Fruit fly (Drosophila melanogaster) whole organism, embryonic: ENCODE measurements around the gene CG7551.

Experiments used
- Bteb2 ChIP-seq: fragments of 200-800 bp; sonication (Bioruptor generic); optimal IDR thresholded peaks from 2 replicates; lab custom pipeline; 2016; ENCODE audit warnings: missing biosample characterization, missing genetic modification characterization
- CG10147 ChIP-seq: fragments of 200-800 bp; sonication (Bioruptor generic); optimal IDR thresholded peaks from 2 replicates; lab custom pipeline; 2019; ENCODE audit warnings: missing biosample characterization, mild to moderate bottlenecking, missing genetic modification characterization, moderate library complexity
- CG10267 ChIP-seq: fragments of 200-800 bp; sonication (Bioruptor generic); optimal IDR thresholded peaks from 2 replicates; lab custom pipeline; 2018; ENCODE audit warnings: missing biosample characterization, mild to moderate bottlenecking, missing genetic modification characterization, moderate library complexity
- CG10654 ChIP-seq: fragments of 200-800 bp; sonication (Bioruptor generic); optimal IDR thresholded peaks from 2 replicates; lab custom pipeline; 2016; ENCODE audit warnings: missing biosample characterization, missing genetic modification characterization
- CG11560 ChIP-seq: fragments of 200-800 bp; sonication (Bioruptor generic); IDR thresholded peaks from 3 replicates; pipeline ENCODE4 v1.3.6; 2022; ENCODE audit warnings: missing biosample characterization, missing genetic modification characterization
- CG13296 ChIP-seq: fragments of 200-800 bp; sonication (Bioruptor generic); optimal IDR thresholded peaks from 3 replicates; lab custom pipeline; 2018; ENCODE audit warnings: missing biosample characterization, mild to moderate bottlenecking, missing genetic modification characterization
- CG15011 ChIP-seq: fragments of 200-800 bp; sonication (Bioruptor generic); optimal IDR thresholded peaks from 3 replicates; lab custom pipeline; 2018; ENCODE audit warnings: missing biosample characterization, mild to moderate bottlenecking, missing genetic modification characterization
- CG16815 ChIP-seq: fragments of 200-800 bp; sonication (Bioruptor generic); optimal IDR thresholded peaks from 3 replicates; lab custom pipeline; 2017; ENCODE audit warnings: missing biosample characterization, mild to moderate bottlenecking, missing genetic modification characterization
- CG18011 ChIP-seq: fragments of 200-800 bp; sonication (Bioruptor generic); optimal IDR thresholded peaks from 2 replicates; lab custom pipeline; 2017; ENCODE audit warnings: missing biosample characterization, missing genetic modification characterization, mild to moderate bottlenecking, moderate library complexity, missing genotype
- CG18262 ChIP-seq: fragments of 200-800 bp; optimal IDR thresholded peaks from 3 replicates; lab custom pipeline; 2019; ENCODE audit warnings: missing biosample characterization, mild to moderate bottlenecking, missing genetic modification characterization, moderate library complexity
- CG18764 ChIP-seq: fragments of 200-800 bp; sonication (Bioruptor generic); optimal IDR thresholded peaks from 3 replicates; lab custom pipeline; 2016; ENCODE audit warnings: missing biosample characterization, missing genetic modification characterization
- CG2889 ChIP-seq: fragments of 200-800 bp; sonication (Bioruptor generic); IDR thresholded peaks from 3 replicates; pipeline ENCODE4 v1.3.6; 2022; ENCODE audit warnings: missing biosample characterization, missing genetic modification characterization
- CG31388 ChIP-seq: fragments of 200-800 bp; sonication (Bioruptor generic); optimal IDR thresholded peaks from 2 replicates; lab custom pipeline; 2016; ENCODE audit warnings: missing biosample characterization, missing genetic modification characterization
- CG3281 ChIP-seq: fragments of 200-800 bp; sonication (Bioruptor generic); optimal IDR thresholded peaks from 3 replicates; lab custom pipeline; 2017; ENCODE audit warnings: missing biosample characterization, mild to moderate bottlenecking, missing genetic modification characterization
- CG3407 ChIP-seq: fragments of 200-800 bp; sonication (Bioruptor generic); optimal IDR thresholded peaks from 2 replicates; lab custom pipeline; 2018; ENCODE audit warnings: missing biosample characterization, mild to moderate bottlenecking, missing genetic modification characterization
- CG34376 ChIP-seq: fragments of 200-800 bp; sonication (Bioruptor generic); optimal IDR thresholded peaks from 2 replicates; lab custom pipeline; 2018; ENCODE audit warnings: missing biosample characterization, mild to moderate bottlenecking, missing genetic modification characterization
- CG3847 ChIP-seq: fragments of 200-800 bp; sonication (Bioruptor generic); IDR thresholded peaks from 2 replicates; pipeline ENCODE4 v1.3.6; 2022; ENCODE audit warnings: missing biosample characterization, missing genetic modification characterization
- CG8281 ChIP-seq: fragments of 200-800 bp; sonication (Bioruptor generic); optimal IDR thresholded peaks from 2 replicates; lab custom pipeline; 2018; ENCODE audit warnings: missing biosample characterization, mild to moderate bottlenecking, missing genetic modification characterization, moderate library complexity
- CG9817 ChIP-seq: fragments of 200-800 bp; sonication (Bioruptor generic); optimal IDR thresholded peaks from 2 replicates; lab custom pipeline; 2018; ENCODE audit warnings: missing biosample characterization, mild to moderate bottlenecking, missing genetic modification characterization, moderate library complexity
- CG9932 ChIP-seq: fragments of 200-800 bp; sonication (Bioruptor generic); IDR thresholded peaks from 2 replicates; pipeline ENCODE4 v1.3.6; 2022; ENCODE audit warnings: missing biosample characterization, missing genetic modification characterization
- CTCF ChIP-seq: fragments of 200-800 bp; sonication (Bioruptor generic); optimal IDR thresholded peaks from 2 replicates; lab custom pipeline; 2017; ENCODE audit warnings: missing biosample characterization, mild to moderate bottlenecking, missing genetic modification characterization, moderate library complexity
- CoRest ChIP-seq: fragments of 200-800 bp; sonication (Bioruptor generic); optimal IDR thresholded peaks from 3 replicates; lab custom pipeline; 2018; ENCODE audit warnings: missing biosample characterization, mild to moderate bottlenecking, missing genetic modification characterization, moderate library complexity
- HLH54F ChIP-seq: fragments of 200-800 bp; sonication (Bioruptor generic); optimal IDR thresholded peaks from 3 replicates; lab custom pipeline; 2016; ENCODE audit warnings: missing biosample characterization, missing genetic modification characterization
- Jarid2 ChIP-seq: fragments of 200-800 bp; sonication (Bioruptor generic); optimal IDR thresholded peaks from 3 replicates; lab custom pipeline; 2017; ENCODE audit warnings: mild to moderate bottlenecking, missing biosample characterization, missing genetic modification reagents, missing genetic modification characterization
- NFAT ChIP-seq: fragments of 200-800 bp; sonication (Bioruptor generic); IDR thresholded peaks from 2 replicates; pipeline ENCODE4 v1.3.6; 2022; ENCODE audit warnings: missing biosample characterization, missing genetic modification characterization
- Nf-YB ChIP-seq: fragments of 200-800 bp; sonication (Bioruptor generic); optimal IDR thresholded peaks from 3 replicates; lab custom pipeline; 2019; ENCODE audit warnings: missing biosample characterization, mild to moderate bottlenecking, missing genetic modification characterization, moderate library complexity
- Nf-YC ChIP-seq: fragments of 200-800 bp; optimal IDR thresholded peaks from 3 replicates; lab custom pipeline; 2019; ENCODE audit warnings: missing biosample characterization, mild to moderate bottlenecking, missing genetic modification characterization, moderate library complexity
- Rx ChIP-seq: fragments of 200-800 bp; sonication (Bioruptor generic); IDR thresholded peaks from 2 replicates; pipeline ENCODE4 v1.3.6; 2022; ENCODE audit warnings: missing biosample characterization, missing genetic modification characterization
- Six4 ChIP-seq: fragments of 200-800 bp; sonication (Bioruptor generic); optimal IDR thresholded peaks from 2 replicates; lab custom pipeline; 2016; ENCODE audit warnings: missing biosample characterization, missing genetic modification characterization
- Sry-β ChIP-seq: fragments of 200-800 bp; sonication (Bioruptor generic); optimal IDR thresholded peaks from 2 replicates; lab custom pipeline; 2018; ENCODE audit warnings: missing biosample characterization, mild to moderate bottlenecking, missing genetic modification characterization, moderate library complexity
- Xbp1 ChIP-seq: fragments of 200-800 bp; sonication (Bioruptor generic); optimal IDR thresholded peaks from 3 replicates; lab custom pipeline; 2016; ENCODE audit warnings: missing biosample characterization, mild to moderate bottlenecking, missing genetic modification characterization
- ase ChIP-seq: fragments of 200-800 bp; sonication (Bioruptor generic); IDR thresholded peaks from 3 replicates; pipeline ENCODE4 v1.3.6; 2022; ENCODE audit warnings: missing biosample characterization, missing genetic modification characterization
- cato ChIP-seq: fragments of 200-800 bp; sonication (Bioruptor generic); optimal IDR thresholded peaks from 2 replicates; lab custom pipeline; 2016; ENCODE audit warnings: missing biosample characterization, missing genetic modification characterization, borderline replicate concordance
- chif ChIP-seq, 2 experiments: fragments of 200-800 bp; sonication (Bioruptor generic); optimal IDR thresholded peaks; 3 replicates each; lab custom pipeline; 2016; ENCODE audit warnings: missing biosample characterization in 2 of 2, missing genetic modification characterization in 2 of 2
- crp ChIP-seq, 2 experiments: fragments of 200-800 bp; sonication (Bioruptor generic); optimal IDR thresholded peaks; 2 replicates in 1 of 2; 3 replicates in 1 of 2; lab custom pipeline; 2017; ENCODE audit warnings: missing biosample characterization in 2 of 2, missing genetic modification characterization in 2 of 2, mild to moderate bottlenecking in 1 of 2, moderate library complexity in 1 of 2
- fru ChIP-seq: fragments of >200 bp; optimal IDR thresholded peaks from 2 replicates; lab custom pipeline; 2017
- grn ChIP-seq: fragments of 200-800 bp; sonication (Bioruptor generic); optimal IDR thresholded peaks from 3 replicates; lab custom pipeline; 2017; ENCODE audit warnings: missing biosample characterization, missing genetic modification characterization
- jing ChIP-seq: fragments of 200-800 bp; sonication (Bioruptor generic); optimal IDR thresholded peaks from 2 replicates; lab custom pipeline; 2018; ENCODE audit warnings: missing biosample characterization, mild to moderate bottlenecking, missing genetic modification characterization
- kay ChIP-seq: fragments of 200-800 bp; sonication (Bioruptor generic); optimal IDR thresholded peaks from 2 replicates; lab custom pipeline; 2016; ENCODE audit warnings: missing biosample characterization, missing genetic modification characterization
- luna ChIP-seq: fragments of 200-800 bp; sonication (Bioruptor generic); optimal IDR thresholded peaks from 2 replicates; lab custom pipeline; 2016; ENCODE audit warnings: missing biosample characterization, missing genetic modification characterization
- mam ChIP-seq: fragments of 200-800 bp; sonication (Bioruptor generic); optimal IDR thresholded peaks from 3 replicates; lab custom pipeline; 2016; ENCODE audit warnings: missing biosample characterization, missing genetic modification characterization
- oc ChIP-seq: fragments of 200-800 bp; sonication (Bioruptor generic); optimal IDR thresholded peaks from 2 replicates; lab custom pipeline; 2018; ENCODE audit warnings: missing biosample characterization, mild to moderate bottlenecking, missing genetic modification characterization, moderate library complexity
- pnt ChIP-seq: fragments of 200-800 bp; sonication (Bioruptor generic); optimal IDR thresholded peaks from 3 replicates; lab custom pipeline; 2016; ENCODE audit warnings: missing biosample characterization, missing genetic modification characterization
- prd ChIP-seq, 3 experiments: fragments of >200 bp in 2 of 3; fragments of 200-800 bp in 1 of 3; sonication (Bioruptor generic) in 1 of 3; optimal IDR thresholded peaks in 2 of 3; IDR thresholded peaks in 1 of 3; 2 replicates in 2 of 3; 3 replicates in 1 of 3; pipeline versions ENCODE4 v1.3.6 to Lab custom; 2017 to 2022; ENCODE audit warnings: missing biosample characterization in 1 of 3, missing genetic modification characterization in 1 of 3
- row ChIP-seq: fragments of 200-800 bp; sonication (Bioruptor generic); IDR thresholded peaks from 3 replicates; pipeline ENCODE4 v1.3.6; 2022; ENCODE audit warnings: missing biosample characterization, missing genetic modification characterization
- stwl ChIP-seq: fragments of 200-800 bp; sonication (Bioruptor generic); optimal IDR thresholded peaks from 3 replicates; lab custom pipeline; 2018; ENCODE audit warnings: missing biosample characterization, mild to moderate bottlenecking, missing genetic modification characterization, moderate library complexity
- tna ChIP-seq: fragments of 200-800 bp; sonication (Bioruptor generic); IDR thresholded peaks from 2 replicates; pipeline ENCODE4 v1.3.6; 2022; ENCODE audit warnings: missing biosample characterization, missing genetic modification characterization; ENCODE audit not compliant: partially characterized antibody
- unc-4 ChIP-seq: fragments of 200-800 bp; sonication (Bioruptor generic); IDR thresholded peaks from 2 replicates; pipeline ENCODE4 v1.3.6; 2022; ENCODE audit warnings: missing biosample characterization, missing genetic modification characterization; ENCODE audit not compliant: partially characterized antibody
- vvl ChIP-seq: fragments of 200-800 bp; sonication (Bioruptor generic); IDR thresholded peaks from 2 replicates; pipeline ENCODE4 v1.3.6; 2022; ENCODE audit warnings: missing biosample characterization, missing genetic modification characterization
- zen2 ChIP-seq: fragments of 200-800 bp; sonication (Bioruptor generic); IDR thresholded peaks from 3 replicates; pipeline ENCODE4 v1.3.6; 2022; ENCODE audit warnings: missing biosample characterization, missing genetic modification characterization; ENCODE audit not compliant: partially characterized antibody

CG7551 gene

DNA sequence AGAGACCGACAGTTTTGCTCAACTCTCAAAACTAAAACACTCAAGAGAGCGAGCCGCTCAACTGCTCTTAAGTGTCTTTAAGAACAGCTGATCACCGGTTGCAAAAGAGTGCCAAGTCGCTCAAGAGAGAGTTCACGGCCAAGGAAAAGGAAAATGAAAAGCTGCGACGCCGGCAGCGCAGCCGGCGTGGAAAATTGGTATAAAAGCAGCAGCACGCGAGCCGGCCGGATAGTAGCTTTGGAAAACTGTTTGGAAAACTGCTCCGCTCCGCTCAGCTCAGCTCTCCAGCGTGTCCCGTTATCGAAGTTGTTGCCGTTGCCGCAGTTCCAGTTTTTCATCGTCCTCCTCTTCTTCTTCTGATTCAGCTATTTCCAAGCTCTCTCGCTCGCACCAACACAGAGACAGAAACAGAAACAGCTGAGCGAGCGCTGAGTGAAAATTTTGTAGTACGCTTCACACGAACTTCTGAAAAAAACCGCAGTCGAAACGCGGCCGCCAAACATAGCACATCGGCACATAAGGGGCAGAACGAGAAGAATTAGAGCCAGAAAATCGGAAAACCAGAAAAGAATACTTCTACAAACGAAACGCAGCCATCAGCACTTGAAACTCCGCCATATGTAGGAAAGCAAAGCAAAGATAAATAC lies 29.2 kb downstream of the CG7551 start, which contains the start of gene chrb (continued):
- no peak for TF ChIP-seq CG18011 (GFP tag; lab: Kevin White, UChicago)
- TF ChIP-seq kay, result peak; percentile 32
- TF ChIP-seq row (GFP tag; lab: Robert Waterston, UW), result peak; percentile 15; the same call in 1 of the 3 replicates
- TF ChIP-seq Jarid2 (GFP tag; lab: Kevin White, UChicago), result peak; percentile 99
- TF ChIP-seq tna (GFP tag; lab: Robert Waterston, UW), result peak; percentile 52; the same call in 1 of the 2 replicates
- TF ChIP-seq HLH54F, result no peak
- TF ChIP-seq CG11560 (tag; lab: Robert Waterston, UW), result no peak
- no peak for TF ChIP-seq CG10654 (GFP tag; lab: Kevin White, UChicago)
- TF ChIP-seq CG3847 (GFP tag; lab: Robert Waterston, UW), result no peak
- TF ChIP-seq CG31388, result no peak
- peak; percentile 84 for TF ChIP-seq zen2 (GFP tag; lab: Robert Waterston, UW)
- TF ChIP-seq pnt, result peak; percentile 21
- TF ChIP-seq cato (GFP tag; lab: Kevin White, UChicago), result no peak
- peak; percentile 51 for TF ChIP-seq unc-4 (GFP tag; lab: Robert Waterston, UW)
- TF ChIP-seq CG10267 (tag; lab: Kevin White, UChicago), result peak; percentile 30
- TF ChIP-seq crp (GFP tag; optimal IDR thresholded peaks at IDR 0.05; lab: Kevin White, UChicago), result peak; percentile 47 to 85
- TF ChIP-seq CG13296 (GFP tag; lab: Kevin White, UChicago), result peak; percentile 67
- no peak for TF ChIP-seq CoRest
- TF ChIP-seq CG34376, result peak; percentile 84
- TF ChIP-seq luna (GFP tag; lab: Kevin White, UChicago), result no peak
- peak; percentile 46 for TF ChIP-seq CG18262
- TF ChIP-seq grn, result no peak
- no peak for TF ChIP-seq CG18764 (GFP tag; lab: Kevin White, UChicago)
- TF ChIP-seq CG2889 (GFP tag; lab: Robert Waterston, UW), result no peak
- peak; percentile 66 for TF ChIP-seq Nf-YC
- peak; percentile 85 for TF ChIP-seq vvl (GFP tag; lab: Robert Waterston, UW)
- TF ChIP-seq CG15011 (GFP tag; lab: Kevin White, UChicago), result no peak
- no peak for TF ChIP-seq fru (lab: Kevin White, UChicago)
- no peak for TF ChIP-seq mam (GFP tag; lab: Kevin White, UChicago)
- peak; percentile 28 for TF ChIP-seq stwl (tag; lab: Kevin White, UChicago)
- no peak for TF ChIP-seq CG9817 (tag; lab: Kevin White, UChicago)
- peak; percentile 40 for TF ChIP-seq Six4 (GFP tag; lab: Kevin White, UChicago)
- no peak for TF ChIP-seq ase
- no peak for TF ChIP-seq Sry-β (GFP tag; lab: Kevin White, UChicago)
- no peak for TF ChIP-seq CG16815 (GFP tag; lab: Kevin White, UChicago)
- TF ChIP-seq jing (GFP tag; lab: Kevin White, UChicago), result no peak
- peak; percentile 37 for TF ChIP-seq CTCF (GFP tag; lab: Kevin White, UChicago)
- no peak for TF ChIP-seq Bteb2 (GFP tag; lab: Kevin White, UChicago)
- TF ChIP-seq Rx (GFP tag; lab: Robert Waterston, UW), result no peak
- TF ChIP-seq CG8281 (tag; lab: Kevin White, UChicago), result no peak
- peak; percentile 48 for TF ChIP-seq Nf-YB (GFP tag; lab: Kevin White, UChicago)
- peak; percentile 64 for TF ChIP-seq CG3281 (GFP tag; lab: Kevin White, UChicago)
- peak; percentile 41 for TF ChIP-seq CG10147 (GFP tag; lab: Kevin White, UChicago)
- no peak for TF ChIP-seq CG9932 (GFP tag; lab: Robert Waterston, UW)
- TF ChIP-seq NFAT (GFP tag; lab: Robert Waterston, UW), result 0 out of 2 replicates have a peak, but pooled peaks have one; percentile 26
- peak; percentile 15 for TF ChIP-seq Xbp1 (GFP tag; lab: Kevin White, UChicago)
- no peak for TF ChIP-seq prd (optimal IDR thresholded peaks at IDR 0.05; lab: Kevin White, UChicago)
- TF ChIP-seq prd (GFP tag; IDR thresholded peaks at IDR 0.05; lab: Robert Waterston, UW), result no peak
- TF ChIP-seq chif (GFP tag; optimal IDR thresholded peaks at IDR 0.05; lab: Kevin White, UChicago), result peak in 1 of 2 experiments; percentile 35
- TF ChIP-seq oc (tag; lab: Kevin White, UChicago), result peak; percentile 77
- TF ChIP-seq CG3407 (GFP tag; lab: Kevin White, UChicago), result peak; percentile 87
